Worm (Caenorhabditis elegans): ENCODE measurements around the gene vit-2.

DNA sequence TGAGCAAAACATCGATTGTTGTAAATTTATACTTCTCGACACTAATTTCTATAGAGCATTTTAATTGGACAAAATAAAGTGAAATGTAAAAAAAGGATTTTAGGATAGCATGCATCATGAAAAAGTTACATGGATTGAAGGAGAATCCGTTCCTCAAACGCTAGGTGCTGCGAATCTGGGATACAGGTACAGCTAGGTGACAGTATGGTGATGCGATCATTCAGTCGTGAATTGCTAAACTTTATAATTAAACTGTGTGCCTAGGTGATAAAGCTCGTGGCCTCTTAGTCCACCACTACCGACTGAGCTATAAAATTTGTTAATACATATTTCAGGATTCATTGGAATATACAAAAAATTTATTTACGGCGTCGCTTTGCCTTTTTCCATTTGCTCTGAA lies 34.3 kb upstream of the vit-2 start:
- TF ChIP-seq flt-1 (GFP tag; IDR thresholded peaks at IDR 0.05) (no peak), cog-1 (tag; optimal IDR thresholded peaks at IDR 0.05) (no peak), med-1 (GFP tag; optimal IDR thresholded peaks at IDR 0.05; ENCODE audit: insufficient read depth) (no peak), tab-1 (GFP tag; IDR thresholded peaks at IDR 0.05) (no peak), ztf-29 (GFP tag; IDR thresholded peaks at IDR 0.05) (no peak), ref-1 (GFP tag; conservative IDR thresholded peaks at IDR 0.05) (no peak), ztf-23 (GFP tag; IDR thresholded peaks at IDR 0.05) (no peak), klf-2 (GFP tag; conservative IDR thresholded peaks at IDR 0.05) (no peak), T22C8.4 (GFP tag; IDR thresholded peaks at IDR 0.05) (no peak)

Data from whole organism, midembryonic.